Fruit fly (Drosophila melanogaster): ENCODE results near the gene CG5466.

Gene CG5466

DNA sequence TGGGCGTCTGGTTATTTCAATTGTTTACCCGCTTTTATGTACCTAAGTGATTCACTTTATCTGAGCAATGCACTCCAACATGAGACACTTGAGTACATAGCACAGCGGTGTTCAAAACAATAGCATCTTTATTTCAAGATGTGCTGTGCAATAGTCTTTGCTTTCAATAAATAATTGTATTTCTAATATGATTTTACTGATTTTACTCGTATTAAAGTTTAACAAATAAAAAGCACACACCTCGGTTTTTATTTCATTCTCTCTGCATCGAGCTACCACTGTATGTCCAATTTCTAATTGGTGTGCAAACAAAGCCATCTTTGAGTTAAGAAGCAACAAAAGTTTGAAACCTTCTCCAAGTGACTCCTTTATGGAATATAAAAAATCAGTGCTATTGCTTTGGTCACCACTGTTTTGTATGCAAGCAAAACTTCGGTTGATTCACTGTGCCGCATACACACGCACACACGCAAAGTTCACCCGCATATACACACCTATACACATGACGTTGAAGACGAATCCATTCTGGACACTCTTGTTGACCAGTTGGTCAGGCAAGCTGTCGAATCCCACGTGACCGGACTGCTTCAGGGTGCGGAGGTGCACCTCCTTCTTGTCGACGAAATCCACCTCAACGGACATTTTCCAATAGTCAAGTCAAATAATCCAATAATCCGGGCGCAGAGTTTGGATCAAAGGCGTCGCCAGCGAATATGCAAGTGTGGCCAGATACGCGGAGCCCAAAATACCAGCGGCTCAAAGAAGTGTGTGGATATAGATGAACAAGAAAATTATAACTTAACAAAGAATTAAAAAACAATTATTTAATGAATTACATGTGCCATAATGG lies 29.8 kb upstream of the CG5466 start, which contains the start of gene Septin2 (continued):
- peak; percentile 67 for TF ChIP-seq corto (GFP tag; optimal IDR thresholded peaks at IDR 0.05)
- TF ChIP-seq CG15269 (tag; optimal IDR thresholded peaks at IDR 0.05): peak; percentile 77
- TF ChIP-seq tin (GFP tag; optimal IDR thresholded peaks at IDR 0.05): peak; percentile 82
- TF ChIP-seq CG7987 (GFP tag; optimal IDR thresholded peaks at IDR 0.05): no peak
- peak; percentile 74 for TF ChIP-seq CG33557 (GFP tag; optimal IDR thresholded peaks at IDR 0.05)
- peak; percentile 49 for TF ChIP-seq CG15514 (GFP tag; optimal IDR thresholded peaks at IDR 0.05)
- TF ChIP-seq Neu2 (GFP tag; optimal IDR thresholded peaks at IDR 0.05; ENCODE audit: borderline replicate concordance): no peak
- TF ChIP-seq HHEX (GFP tag; optimal IDR thresholded peaks at IDR 0.05): peak; percentile 84
- peak; percentile 77 for TF ChIP-seq dysf (GFP tag; IDR thresholded peaks at IDR 0.05)
- TF ChIP-seq CG14050 (GFP tag; IDR thresholded peaks at IDR 0.05): peak; percentile 42; the same call in 1 of the 3 replicates
- TF ChIP-seq CG12155 (GFP tag; optimal IDR thresholded peaks at IDR 0.05): peak; percentile 40
- peak; percentile 84 for TF ChIP-seq Hsf (GFP tag; optimal IDR thresholded peaks at IDR 0.05)
- TF ChIP-seq lov (optimal IDR thresholded peaks at IDR 0.05): no peak
- TF ChIP-seq lov (GFP tag; IDR thresholded peaks at IDR 0.05): 0 out of 3 replicates have a peak, but pooled peaks have one; percentile 21
- TF ChIP-seq ranshi (GFP tag; IDR thresholded peaks at IDR 0.05): peak; percentile 47; the same call in 1 of the 2 replicates
- TF ChIP-seq ind (GFP tag; optimal IDR thresholded peaks at IDR 0.05): peak; percentile 69
- peak; percentile 62 for TF ChIP-seq CG2202 (tag; optimal IDR thresholded peaks at IDR 0.05)
- TF ChIP-seq CG43689 (GFP tag; IDR thresholded peaks at IDR 0.05): no peak
- peak; percentile 69 for TF ChIP-seq Fer3 (tag; optimal IDR thresholded peaks at IDR 0.05)
- TF ChIP-seq cato (GFP tag; optimal IDR thresholded peaks at IDR 0.05; ENCODE audit: borderline replicate concordance): peak; percentile 76
- peak; percentile 17 for TF ChIP-seq Myb (GFP tag; optimal IDR thresholded peaks at IDR 0.05)
- TF ChIP-seq az2 (GFP tag; optimal IDR thresholded peaks at IDR 0.05): peak; percentile 82
- TF ChIP-seq CG14710 (tag; optimal IDR thresholded peaks at IDR 0.05): peak; percentile 85
- peak in 1 of 3 experiments; percentile 83 for TF ChIP-seq lola (GFP tag; optimal IDR thresholded peaks at IDR 0.05)
- TF ChIP-seq phol (tag; optimal IDR thresholded peaks at IDR 0.05): peak; percentile 86
- no peak for TF ChIP-seq p53 (GFP tag; optimal IDR thresholded peaks at IDR 0.05)
- TF ChIP-seq CG11398 (GFP tag; optimal IDR thresholded peaks at IDR 0.05): peak; percentile 24
- TF ChIP-seq tll (GFP tag; optimal IDR thresholded peaks at IDR 0.05): no peak
- TF ChIP-seq kni (GFP tag; optimal IDR thresholded peaks at IDR 0.05): peak; percentile 71
- TF ChIP-seq Scr (GFP tag; IDR thresholded peaks at IDR 0.05; ENCODE audit: partially characterized antibody): no peak
- peak; percentile 88 for TF ChIP-seq cg (GFP tag; optimal IDR thresholded peaks at IDR 0.05)
- TF ChIP-seq HLH3B (GFP tag; IDR thresholded peaks at IDR 0.05): peak; percentile 70
- no peak for TF ChIP-seq br (optimal IDR thresholded peaks at IDR 0.05)
- no peak for TF ChIP-seq gcm2 (GFP tag; optimal IDR thresholded peaks at IDR 0.05)
- TF ChIP-seq CG8089 (GFP tag; optimal IDR thresholded peaks at IDR 0.05): peak; percentile 51
- TF ChIP-seq Fer1 (GFP tag; optimal IDR thresholded peaks at IDR 0.05): peak; percentile 81
- no peak for TF ChIP-seq bbx (GFP tag; IDR thresholded peaks at IDR 0.05; ENCODE audit: partially characterized antibody)
- peak; percentile 86 for TF ChIP-seq CG8924 (tag; optimal IDR thresholded peaks at IDR 0.05)
- TF ChIP-seq peb (GFP tag; IDR thresholded peaks at IDR 0.05): 0 out of 2 replicates have a peak, but pooled peaks have one; percentile 15
- TF ChIP-seq CG18262 (tag; optimal IDR thresholded peaks at IDR 0.05): peak; percentile 91
- TF ChIP-seq sc (optimal IDR thresholded peaks at IDR 0.05): no peak
- TF ChIP-seq sc (GFP tag; optimal IDR thresholded peaks at IDR 0.05): peak; percentile 79
- TF ChIP-seq CG8388 (GFP tag; optimal IDR thresholded peaks at IDR 0.05): peak; percentile 81
- peak; percentile 76 for TF ChIP-seq bab2 (GFP tag; optimal IDR thresholded peaks at IDR 0.05)
- TF ChIP-seq CG32532 (GFP tag; IDR thresholded peaks at IDR 0.05): peak; percentile 28; the same call in 1 of the 2 replicates
- TF ChIP-seq CG6791 (GFP tag; IDR thresholded peaks at IDR 0.05; ENCODE audit: partially characterized antibody): no peak
- peak; percentile 42; the same call in 1 of the 2 replicates for TF ChIP-seq sna (GFP tag; IDR thresholded peaks at IDR 0.05; ENCODE audit: partially characterized antibody)
- TF ChIP-seq Opbp (GFP tag; IDR thresholded peaks at IDR 0.05; ENCODE audit: partially characterized antibody): no peak
